Fruit fly (Drosophila melanogaster): Measurements from ENCODE around the gene Setd3.
A peak's percentile ranks its signal among the peaks of the same experiment; 100 is the strongest.

Setd3 gene

dm6 chrX:6993753-6994152, 25.2 kb upstream of the Setd3 start (continued):
- no peak for TF ChIP-seq zen2 (GFP tag; IDR thresholded peaks at IDR 0.05; ENCODE audit: partially characterized antibody)
- TF ChIP-seq p53 (GFP tag; optimal IDR thresholded peaks at IDR 0.05), result no peak
- no peak for TF ChIP-seq Hr39 (optimal IDR thresholded peaks at IDR 0.05)
- peak; percentile 1 for TF ChIP-seq emc (GFP tag; optimal IDR thresholded peaks at IDR 0.05)
- no peak for TF ChIP-seq CG6254 (GFP tag; optimal IDR thresholded peaks at IDR 0.05)
- TF ChIP-seq CG33213 (GFP tag; optimal IDR thresholded peaks at IDR 0.05), result peak; percentile 55
- TF ChIP-seq dm (GFP tag; optimal IDR thresholded peaks at IDR 0.05), result peak; percentile 48
- peak; percentile 85 for TF ChIP-seq E2f1 (GFP tag; IDR thresholded peaks at IDR 0.05)
- peak; percentile 81 for TF ChIP-seq Xrp1 (GFP tag; IDR thresholded peaks at IDR 0.05)
- no peak for TF ChIP-seq insv (GFP tag; optimal IDR thresholded peaks at IDR 0.05)
- peak; percentile 74 for TF ChIP-seq CG5953 (GFP tag; IDR thresholded peaks at IDR 0.05)
- TF ChIP-seq CG2120 (GFP tag; optimal IDR thresholded peaks at IDR 0.05), result peak; percentile 85
- TF ChIP-seq Pdp1 (GFP tag; optimal IDR thresholded peaks at IDR 0.05), result peak; percentile 10 to 64
- peak; percentile 71 for TF ChIP-seq NFAT (GFP tag; IDR thresholded peaks at IDR 0.05)
- TF ChIP-seq CG12155 (GFP tag; optimal IDR thresholded peaks at IDR 0.05), result peak; percentile 69
- TF ChIP-seq CG8388 (GFP tag; optimal IDR thresholded peaks at IDR 0.05), result peak; percentile 48
- TF ChIP-seq gce (GFP tag; IDR thresholded peaks at IDR 0.05), result peak; percentile 67; the same call in 2 of the 3 replicates
- TF ChIP-seq slou (GFP tag; optimal IDR thresholded peaks at IDR 0.05), result no peak
- TF ChIP-seq D (optimal IDR thresholded peaks at IDR 0.05), result no peak
- TF ChIP-seq D (GFP tag; optimal IDR thresholded peaks at IDR 0.05), result peak; percentile 41
- no peak for TF ChIP-seq nom (GFP tag; optimal IDR thresholded peaks at IDR 0.05)
- peak; percentile 73 for TF ChIP-seq CG4730 (GFP tag; IDR thresholded peaks at IDR 0.05)
- peak; percentile 35 for TF ChIP-seq fd3F (GFP tag; optimal IDR thresholded peaks at IDR 0.05)
- peak; percentile 85 for TF ChIP-seq zfh1 (GFP tag; IDR thresholded peaks at IDR 0.05)
- TF ChIP-seq seq (GFP tag; IDR thresholded peaks at IDR 0.05), result peak; percentile 76
- peak; percentile 85 for TF ChIP-seq tgo (GFP tag; IDR thresholded peaks at IDR 0.05)
- TF ChIP-seq CG4360 (GFP tag; IDR thresholded peaks at IDR 0.05), result no peak
- no peak for TF ChIP-seq tap (tag; optimal IDR thresholded peaks at IDR 0.05)
- TF ChIP-seq CG10274 (GFP tag; optimal IDR thresholded peaks at IDR 0.05), result peak; percentile 67
- TF ChIP-seq Bdp1 (GFP tag; optimal IDR thresholded peaks at IDR 0.05), result peak; percentile 56
- TF ChIP-seq Lim3 (GFP tag; IDR thresholded peaks at IDR 0.05), result 0 out of 2 replicates have a peak, but pooled peaks have one; percentile 37
- TF ChIP-seq Hmx (GFP tag; optimal IDR thresholded peaks at IDR 0.05), result no peak
- peak; percentile 45 for TF ChIP-seq Chrac-16 (GFP tag; optimal IDR thresholded peaks at IDR 0.05)
- TF ChIP-seq chinmo (GFP tag; IDR thresholded peaks at IDR 0.05; ENCODE audit: partially characterized antibody), result 0 out of 4 replicates have a peak, but pooled peaks have one; percentile 3
- TF ChIP-seq CG16779 (GFP tag; IDR thresholded peaks at IDR 0.05), result no peak
- TF ChIP-seq MBD-R2 (GFP tag; IDR thresholded peaks at IDR 0.05), result peak; percentile 57; the same call in 1 of the 2 replicates
- TF ChIP-seq croc (GFP tag; conservative IDR thresholded peaks at IDR 0.05), result peak; percentile 47; the same call in 2 of the 3 replicates
- peak; percentile 78 for TF ChIP-seq lab (GFP tag; optimal IDR thresholded peaks at IDR 0.05)
- peak; percentile 23 for TF ChIP-seq Hand (GFP tag; optimal IDR thresholded peaks at IDR 0.05)
- peak; percentile 66 for TF ChIP-seq CG3847 (GFP tag; IDR thresholded peaks at IDR 0.05)
- TF ChIP-seq run (tag; optimal IDR thresholded peaks at IDR 0.05), result no peak
- peak; percentile 76 for TF ChIP-seq shn (GFP tag; optimal IDR thresholded peaks at IDR 0.05)
- TF ChIP-seq nerfin-2 (GFP tag; IDR thresholded peaks at IDR 0.05; ENCODE audit: partially characterized antibody), result no peak
- TF ChIP-seq dimm (GFP tag; IDR thresholded peaks at IDR 0.05), result no peak
- TF ChIP-seq corto (GFP tag; optimal IDR thresholded peaks at IDR 0.05), result peak; percentile 73
- TF ChIP-seq Hr3 (GFP tag; optimal IDR thresholded peaks at IDR 0.05), result peak; percentile 60
- TF ChIP-seq sob (GFP tag; IDR thresholded peaks at IDR 0.05), result peak; percentile 80
- TF ChIP-seq Sox102F (GFP tag; optimal IDR thresholded peaks at IDR 0.05), result peak; percentile 76
- TF ChIP-seq CG10431 (GFP tag; optimal IDR thresholded peaks at IDR 0.05), result no peak
- peak; percentile 21 for TF ChIP-seq CG18011 (GFP tag; optimal IDR thresholded peaks at IDR 0.05)
- peak; percentile 8 for TF ChIP-seq CG6683 (GFP tag; optimal IDR thresholded peaks at IDR 0.05)
